Worm (Caenorhabditis elegans) whole organism, young adult: ENCODE data around the gene Y51H4A.1.

Source experiments
- B0019.2 ChIP-seq: fragments of 200-800 bp; sonication (Bioruptor generic); conservative IDR thresholded peaks from 2 replicates; pipeline ENCODE4 v1.3.6; 2022; ENCODE audit warnings: missing genetic modification reagents, missing genetic modification characterization, missing compliant biosample characterization
- B0336.3 ChIP-seq: fragments of 200-800 bp; sonication (Bioruptor generic); IDR thresholded peaks from 2 replicates; pipeline ENCODE4 v1.3.6; 2022; ENCODE audit warnings: missing genetic modification characterization, missing compliant biosample characterization
- D2030.7 ChIP-seq: fragments of 200-800 bp; sonication (Bioruptor generic); IDR thresholded peaks from 2 replicates; pipeline ENCODE4 v1.3.6; 2022; ENCODE audit warnings: missing genetic modification reagents, missing genetic modification characterization, missing compliant biosample characterization
- F22D6.2 ChIP-seq: sonication (generic microtip); optimal IDR thresholded peaks from 2 replicates; lab custom pipeline; 2016; ENCODE audit warnings: mild to moderate bottlenecking, missing genetic modification characterization, missing compliant biosample characterization
- F23B12.7 ChIP-seq: sonication (generic microtip); optimal IDR thresholded peaks from 2 replicates; lab custom pipeline; 2017; ENCODE audit warnings: missing genetic modification characterization, mild to moderate bottlenecking, missing compliant biosample characterization, antibody characterized with exemption, moderate library complexity; ENCODE audit not compliant: insufficient read depth
- F37B4.10 ChIP-seq: fragments of 200-800 bp; sonication (Bioruptor generic); IDR thresholded peaks from 2 replicates; pipeline ENCODE4 v1.3.6; 2022; ENCODE audit warnings: missing genetic modification characterization, missing compliant biosample characterization
- F39B2.1 ChIP-seq: fragments of 200-800 bp; sonication (Bioruptor generic); IDR thresholded peaks from 2 replicates; pipeline ENCODE4 v1.3.6; 2022; ENCODE audit warnings: missing genetic modification reagents, missing genetic modification characterization, missing compliant biosample characterization
- F52B5.7 ChIP-seq: sonication (generic microtip); optimal IDR thresholded peaks from 2 replicates; lab custom pipeline; 2016; ENCODE audit warnings: mild to moderate bottlenecking, missing genetic modification characterization, missing compliant biosample characterization
- F55B11.4 ChIP-seq: sonication (generic microtip); optimal IDR thresholded peaks from 2 replicates; lab custom pipeline; 2016; ENCODE audit warnings: missing compliant biosample characterization, missing genetic modification characterization, borderline replicate concordance; ENCODE audit not compliant: insufficient read depth
- F57C9.4 ChIP-seq: sonication (generic microtip); optimal IDR thresholded peaks from 2 replicates; lab custom pipeline; 2017; ENCODE audit warnings: mild to moderate bottlenecking, missing genetic modification characterization, missing compliant biosample characterization
- K11D2.4 ChIP-seq: fragments of 200-800 bp; sonication (Bioruptor generic); IDR thresholded peaks from 2 replicates; pipeline ENCODE4 v1.3.6; 2022; ENCODE audit warnings: missing genetic modification reagents, missing genetic modification characterization, missing compliant biosample characterization
- K12H6.12 ChIP-seq: fragments of 200-800 bp; sonication (Bioruptor generic); optimal IDR thresholded peaks from 2 replicates; lab custom pipeline; 2018; ENCODE audit warnings: mild to moderate bottlenecking, missing genetic modification characterization, missing compliant biosample characterization
- T07F8.4 ChIP-seq: sonication (generic microtip); optimal IDR thresholded peaks from 2 replicates; lab custom pipeline; 2016; ENCODE audit warnings: mild to moderate bottlenecking, missing genetic modification characterization, moderate library complexity, missing compliant biosample characterization
- T26A5.8 ChIP-seq: sonication (generic microtip); optimal IDR thresholded peaks from 2 replicates; lab custom pipeline; 2016; ENCODE audit warnings: missing genetic modification characterization, missing compliant biosample characterization
- Y53F4B.3 ChIP-seq: fragments of 200-800 bp; sonication (Bioruptor generic); IDR thresholded peaks from 2 replicates; pipeline ENCODE4 v1.3.6; 2022; ENCODE audit warnings: missing genetic modification reagents, missing genetic modification characterization, missing compliant biosample characterization
- Y56A3A.18 ChIP-seq: fragments of 200-800 bp; sonication (Bioruptor generic); IDR thresholded peaks from 2 replicates; pipeline ENCODE4 v1.3.6; 2022; ENCODE audit warnings: missing genetic modification reagents, missing genetic modification characterization, missing compliant biosample characterization
- Y95B8A.8 ChIP-seq: fragments of 200-800 bp; sonication (Bioruptor generic); IDR thresholded peaks from 2 replicates; pipeline ENCODE4 v1.3.6; 2022; ENCODE audit warnings: missing genetic modification reagents, missing genetic modification characterization, missing compliant biosample characterization
- akir-1 ChIP-seq: fragments of 200-800 bp; sonication (Bioruptor generic); optimal IDR thresholded peaks from 2 replicates; lab custom pipeline; 2018; ENCODE audit warnings: mild to moderate bottlenecking, missing genetic modification characterization, moderate library complexity, missing compliant biosample characterization
- aptf-3 ChIP-seq: fragments of 200-800 bp; sonication (Bioruptor generic); IDR thresholded peaks from 2 replicates; pipeline ENCODE4 v1.3.6; 2022; ENCODE audit warnings: missing genetic modification characterization, missing compliant biosample characterization
- athp-1 ChIP-seq: sonication (generic microtip); optimal IDR thresholded peaks from 2 replicates; lab custom pipeline; 2017; ENCODE audit warnings: mild to moderate bottlenecking, missing genetic modification characterization, missing compliant biosample characterization
- bed-1 ChIP-seq: fragments of 200-800 bp; sonication (Bioruptor generic); IDR thresholded peaks from 2 replicates; pipeline ENCODE4 v1.3.6; 2022; ENCODE audit warnings: missing genetic modification reagents, missing genetic modification characterization, missing compliant biosample characterization
- cebp-1 ChIP-seq, 2 experiments: fragments of 200-800 bp in 1 of 2; sonication (Bioruptor generic) in 1 of 2; sonication (generic microtip) in 1 of 2; IDR thresholded peaks in 1 of 2; optimal IDR thresholded peaks in 1 of 2; 2 replicates each; pipeline versions ENCODE4 v1.3.6 to Lab custom; 2017 to 2022; ENCODE audit warnings: missing compliant biosample characterization in 2 of 2, missing genetic modification characterization in 2 of 2, mild to moderate bottlenecking in 1 of 2, missing genetic modification reagents in 1 of 2, moderate library complexity in 1 of 2
- cebp-2 ChIP-seq: fragments of 200-800 bp; sonication (Bioruptor generic); IDR thresholded peaks from 2 replicates; pipeline ENCODE4 v1.3.6; 2022; ENCODE audit warnings: missing genetic modification characterization, missing compliant biosample characterization
- ceh-100 ChIP-seq: fragments of 200-800 bp; sonication (Bioruptor generic); IDR thresholded peaks from 2 replicates; pipeline ENCODE4 v1.3.6; 2022; ENCODE audit warnings: missing genetic modification reagents, missing genetic modification characterization, missing compliant biosample characterization
- ceh-27 ChIP-seq: fragments of 200-800 bp; sonication (Bioruptor generic); optimal IDR thresholded peaks from 2 replicates; lab custom pipeline; 2018; ENCODE audit warnings: mild to moderate bottlenecking, missing genetic modification characterization, moderate library complexity, missing compliant biosample characterization
- ceh-79 ChIP-seq: sonication (generic microtip); optimal IDR thresholded peaks from 2 replicates; lab custom pipeline; 2017; ENCODE audit warnings: mild to moderate bottlenecking, missing genetic modification characterization, missing compliant biosample characterization
- ceh-91 ChIP-seq: fragments of 200-800 bp; sonication (Bioruptor generic); IDR thresholded peaks from 2 replicates; pipeline ENCODE4 v1.3.6; 2022; ENCODE audit warnings: missing genetic modification reagents, missing genetic modification characterization, missing compliant biosample characterization
- dpl-1 ChIP-seq: fragments of 150-350 bp; optimal IDR thresholded peaks from 2 replicates; lab custom pipeline; 2014; ENCODE audit warnings: missing biosample characterization, missing genetic modification reagents, missing genetic modification characterization
- hlh-26 ChIP-seq: fragments of 200-800 bp; sonication (Bioruptor generic); conservative IDR thresholded peaks from 2 replicates; pipeline ENCODE4 v1.3.6; 2022; ENCODE audit warnings: missing genetic modification reagents, missing genetic modification characterization, missing compliant biosample characterization
- hrde-1 ChIP-seq: sonication (generic microtip); optimal IDR thresholded peaks from 2 replicates; lab custom pipeline; 2016; ENCODE audit warnings: missing genetic modification characterization, mild to moderate bottlenecking, missing compliant biosample characterization, moderate library complexity, missing genotype, missing genetic modification reagents, borderline replicate concordance
- lin-35 ChIP-seq, 3 experiments: fragments of 150-350 bp in 2 of 3; sonication (generic microtip) in 1 of 3; optimal IDR thresholded peaks; 2 replicates each; lab custom pipeline; 2014 to 2018; ENCODE audit warnings: missing biosample characterization in 3 of 3, missing genetic modification characterization in 3 of 3, missing genetic modification reagents in 3 of 3
- lir-1 ChIP-seq: fragments of 200-800 bp; sonication (Bioruptor generic); conservative IDR thresholded peaks from 2 replicates; pipeline ENCODE4 v1.3.6; 2022; ENCODE audit warnings: missing genetic modification reagents, missing genetic modification characterization, missing compliant biosample characterization
- lsl-1 ChIP-seq: fragments of 200-800 bp; sonication (Bioruptor generic); optimal IDR thresholded peaks from 2 replicates; lab custom pipeline; 2018; ENCODE audit warnings: mild to moderate bottlenecking, missing genetic modification characterization, moderate library complexity, missing compliant biosample characterization
- madf-10 ChIP-seq: sonication (generic microtip); optimal IDR thresholded peaks from 2 replicates; lab custom pipeline; 2016; ENCODE audit warnings: mild to moderate bottlenecking, missing genetic modification characterization, missing compliant biosample characterization
- madf-8 ChIP-seq: fragments of 200-800 bp; sonication (Bioruptor generic); conservative IDR thresholded peaks from 2 replicates; pipeline ENCODE4 v1.3.6; 2022; ENCODE audit warnings: missing genetic modification reagents, missing genetic modification characterization, missing compliant biosample characterization
- mel-28 ChIP-seq: sonication (generic microtip); optimal IDR thresholded peaks from 2 replicates; lab custom pipeline; 2016; ENCODE audit warnings: borderline replicate concordance, mild to moderate bottlenecking, missing genetic modification characterization, missing compliant biosample characterization
- nfya-2 ChIP-seq: fragments of 200-800 bp; sonication (Bioruptor generic); IDR thresholded peaks from 2 replicates; pipeline ENCODE4 v1.3.6; 2022; ENCODE audit warnings: missing genetic modification reagents, missing genetic modification characterization, missing compliant biosample characterization
- nhr-90 ChIP-seq: sonication (generic microtip); optimal IDR thresholded peaks from 2 replicates; lab custom pipeline; 2016; ENCODE audit warnings: missing genotype, mild to moderate bottlenecking, missing genetic modification characterization, missing compliant biosample characterization
- sdz-38 ChIP-seq: sonication (generic microtip); optimal IDR thresholded peaks from 2 replicates; lab custom pipeline; 2016; ENCODE audit warnings: missing genotype, missing genetic modification characterization, missing compliant biosample characterization
- sea-2 ChIP-seq: fragments of 200-800 bp; sonication (Bioruptor generic); IDR thresholded peaks from 2 replicates; pipeline ENCODE4 v1.3.6; 2022; ENCODE audit warnings: missing genetic modification characterization, missing compliant biosample characterization
- snpc-1.3 ChIP-seq: sonication (generic microtip); optimal IDR thresholded peaks from 2 replicates; lab custom pipeline; 2017; ENCODE audit warnings: missing genetic modification characterization, mild to moderate bottlenecking, missing compliant biosample characterization, antibody characterized with exemption, moderate library complexity, missing genotype, missing genetic modification reagents; ENCODE audit not compliant: insufficient read depth
- snpc-3.4 ChIP-seq: sonication (generic microtip); optimal IDR thresholded peaks from 2 replicates; lab custom pipeline; 2017; ENCODE audit warnings: missing genetic modification characterization, mild to moderate bottlenecking, missing compliant biosample characterization, antibody characterized with exemption, moderate library complexity, missing genotype, missing genetic modification reagents
- sptf-2 ChIP-seq: fragments of 200-800 bp; sonication (Bioruptor generic); optimal IDR thresholded peaks from 2 replicates; lab custom pipeline; 2018; ENCODE audit warnings: mild to moderate bottlenecking, missing genetic modification characterization, missing compliant biosample characterization
- xnd-1 ChIP-seq: sonication (generic microtip); optimal IDR thresholded peaks from 2 replicates; lab custom pipeline; 2016; ENCODE audit warnings: missing genotype, missing genetic modification reagents, missing genetic modification characterization, missing compliant biosample characterization
- zfh-2 ChIP-seq: fragments of 200-800 bp; sonication (Bioruptor generic); conservative IDR thresholded peaks from 2 replicates; pipeline ENCODE4 v1.3.6; 2022; ENCODE audit warnings: missing genetic modification reagents, missing genetic modification characterization, missing compliant biosample characterization
- zim-3 ChIP-seq: sonication (generic microtip); optimal IDR thresholded peaks from 2 replicates; lab custom pipeline; 2017; ENCODE audit warnings: mild to moderate bottlenecking, missing genetic modification characterization, moderate library complexity, missing compliant biosample characterization
- ztf-25 ChIP-seq: fragments of 200-800 bp; sonication (Bioruptor generic); IDR thresholded peaks from 2 replicates; pipeline ENCODE4 v1.3.6; 2022; ENCODE audit warnings: missing genetic modification reagents, missing genetic modification characterization, missing compliant biosample characterization
- ztf-3 ChIP-seq: fragments of 200-800 bp; sonication (Bioruptor generic); optimal IDR thresholded peaks from 2 replicates; lab custom pipeline; 2018; ENCODE audit warnings: mild to moderate bottlenecking, missing genetic modification characterization, missing compliant biosample characterization

Y51H4A.1 gene

ce11 chrIV:16492327-16492726, 15.2 kb upstream of the Y51H4A.1 start (continued):
- TF ChIP-seq cebp-2 (GFP tag; lab: Robert Waterston, UW) = no peak
- peak; percentile 89 for TF ChIP-seq madf-10 (tag; lab: Kevin White, UChicago)
- TF ChIP-seq F22D6.2 (tag; lab: Kevin White, UChicago) = peak; percentile 9
- TF ChIP-seq akir-1 (GFP tag; lab: Kevin White, UChicago) = no peak
- TF ChIP-seq B0019.2 (GFP tag; lab: Robert Waterston, UW) = no peak
- TF ChIP-seq Y95B8A.8 (GFP tag; lab: Robert Waterston, UW) = no peak; the same call in 1 of the 2 replicates
- TF ChIP-seq dpl-1 (GFP tag; lab: Kevin White, UChicago) = no peak
- no peak for TF ChIP-seq T26A5.8
- 0 out of 2 replicates have a peak, but pooled peaks have one; percentile 12 for TF ChIP-seq ztf-25 (GFP tag; lab: Robert Waterston, UW)
- TF ChIP-seq K11D2.4 = peak; percentile 66; the same call in 1 of the 2 replicates
- no peak for TF ChIP-seq aptf-3 (GFP tag; lab: Robert Waterston, UW)
- no peak for TF ChIP-seq sdz-38 (tag; lab: Kevin White, UChicago)
- no peak for TF ChIP-seq snpc-3.4 (tag; lab: Kevin White, UChicago)
- TF ChIP-seq F23B12.7 (tag; lab: Kevin White, UChicago) = peak; percentile 11
- TF ChIP-seq ceh-27 = peak; percentile 68
- TF ChIP-seq sptf-2 = peak; percentile 9
- no peak for TF ChIP-seq zim-3 (tag; lab: Kevin White, UChicago)
- TF ChIP-seq K12H6.12 = peak; percentile 86
- no peak for TF ChIP-seq lsl-1
- no peak for TF ChIP-seq hrde-1 (tag; lab: Kevin White, UChicago)
- peak; percentile 36 for TF ChIP-seq F52B5.7 (tag; lab: Kevin White, UChicago)
- peak; percentile 98 for TF ChIP-seq zfh-2 (GFP tag; lab: Robert Waterston, UW)
- peak in 1 of 3 experiments; percentile 71 for TF ChIP-seq lin-35 (GFP tag; optimal IDR thresholded peaks at IDR 0.05; lab: Kevin White, UChicago)
- TF ChIP-seq mel-28 (tag; lab: Kevin White, UChicago) = peak; percentile 23
- no peak for TF ChIP-seq athp-1 (tag; lab: Kevin White, UChicago)
- no peak for TF ChIP-seq ceh-79
- TF ChIP-seq Y53F4B.3 (GFP tag; lab: Robert Waterston, UW) = no peak
- TF ChIP-seq ceh-100 (GFP tag; lab: Robert Waterston, UW) = no peak
- TF ChIP-seq F57C9.4 (tag; lab: Kevin White, UChicago) = no peak
- no peak for TF ChIP-seq madf-8 (GFP tag; lab: Robert Waterston, UW)
- TF ChIP-seq B0336.3 (GFP tag; lab: Robert Waterston, UW) = peak; percentile 57; the same call in 1 of the 2 replicates
- TF ChIP-seq ztf-3 (GFP tag; lab: Kevin White, UChicago) = peak; percentile 38
- TF ChIP-seq sea-2 (GFP tag; lab: Robert Waterston, UW) = no peak
- TF ChIP-seq cebp-1 (GFP tag; IDR thresholded peaks at IDR 0.05; lab: Robert Waterston, UW) = peak; percentile 55; the same call in 1 of the 2 replicates
- TF ChIP-seq cebp-1 (tag; optimal IDR thresholded peaks at IDR 0.05; lab: Kevin White, UChicago) = peak; percentile 89
- peak; percentile 39 for TF ChIP-seq nhr-90 (tag; lab: Kevin White, UChicago)
- peak; percentile 49; the same call in 1 of the 2 replicates for TF ChIP-seq Y56A3A.18 (GFP tag; lab: Robert Waterston, UW)
- no peak for TF ChIP-seq T07F8.4 (tag; lab: Kevin White, UChicago)
- no peak for TF ChIP-seq F37B4.10 (GFP tag; lab: Robert Waterston, UW)
- no peak for TF ChIP-seq nfya-2 (GFP tag; lab: Robert Waterston, UW)
- TF ChIP-seq xnd-1 (tag; lab: Kevin White, UChicago) = no peak
- TF ChIP-seq D2030.7 (GFP tag; lab: Robert Waterston, UW) = no peak
- TF ChIP-seq snpc-1.3 = peak; percentile 23
- TF ChIP-seq bed-1 (GFP tag; lab: Robert Waterston, UW) = no peak
- no peak for TF ChIP-seq hlh-26 (GFP tag; lab: Robert Waterston, UW)
- TF ChIP-seq F55B11.4 = no peak
- peak; percentile 93 for TF ChIP-seq lir-1 (GFP tag; lab: Robert Waterston, UW)
- TF ChIP-seq F39B2.1 (GFP tag; lab: Robert Waterston, UW) = no peak
- TF ChIP-seq ceh-91 (GFP tag; lab: Robert Waterston, UW) = peak; percentile 26; the same call in 1 of the 2 replicates
